Worm (Caenorhabditis elegans) whole organism, L4/young adult: ENCODE measurements around the gene C07H6.9.

ENCODE experiments used
- W03F9.2 ChIP-seq: fragments of 150-350 bp; optimal IDR thresholded peaks from 2 replicates; lab custom pipeline; 2014; ENCODE audit warnings: missing biosample characterization, missing genetic modification characterization
- dao-5 ChIP-seq: sonication (generic microtip); optimal IDR thresholded peaks from 2 replicates; lab custom pipeline; 2016; ENCODE audit warnings: missing genotype, missing genetic modification characterization, moderate library complexity, missing compliant biosample characterization
- him-1 ChIP-seq: sonication (generic microtip); optimal IDR thresholded peaks from 2 replicates; lab custom pipeline; 2016; ENCODE audit warnings: missing genotype, missing genetic modification reagents, missing genetic modification characterization, missing compliant biosample characterization

The C07H6.9 gene

ce11 chrIII:7520672-7521071 lies 21.4 kb upstream of the C07H6.9 start, which contains the start of the genes cux-7 and C07H6.2:
Gene cux-7, minus strand, starts transcription at chrIII:7520845.
Gene C07H6.2, plus strand, starts transcription at chrIII:7521009.
- TF ChIP-seq dao-5 (tag; lab: Kevin White, UChicago) (peak; percentile 24), W03F9.2 (tag; lab: Kevin White, UChicago) (no peak), him-1 (peak; percentile 93)

- no peak for TF ChIP-seq dao-5 (tag; lab: Kevin White, UChicago)
- no peak for TF ChIP-seq him-1
- no peak for TF ChIP-seq W03F9.2 (tag; lab: Kevin White, UChicago)
These were observed 19.2 kb upstream of the C07H6.9 start, which contains the start of gene clk-2 for ce11 chrIII:7518424-7518823. Gene clk-2, minus strand, starts transcription at chrIII:7518524.

ce11 chrIII:7508128-7508635 lies 8.9 kb upstream of the C07H6.9 start, which contains the start of gene cls-1:
Gene cls-1, plus strand, starts transcription at chrIII:7508178.
- TF ChIP-seq dao-5 (tag; lab: Kevin White, UChicago) (no peak), W03F9.2 (tag; lab: Kevin White, UChicago) (no peak)

ce11 chrIII:7506983-7507382 lies 7.7 kb upstream of the C07H6.9 start:
- TF ChIP-seq dao-5 (tag; lab: Kevin White, UChicago) (no peak), W03F9.2 (tag; lab: Kevin White, UChicago) (no peak), him-1 (no peak)

ce11 chrIII:7498346-7498745 lies 925 bp downstream of the C07H6.9 start:
- TF ChIP-seq dao-5 (tag; lab: Kevin White, UChicago) = no peak
- TF ChIP-seq W03F9.2 (tag; lab: Kevin White, UChicago) = peak; percentile 86

- TF ChIP-seq him-1 = no peak
- no peak for TF ChIP-seq dao-5 (tag; lab: Kevin White, UChicago)
- no peak for TF ChIP-seq W03F9.2 (tag; lab: Kevin White, UChicago)
These were observed 1.4 kb downstream of the C07H6.9 start, which contains the start of gene cgh-1 for ce11 chrIII:7497782-7498266. Gene cgh-1, minus strand, starts transcription at chrIII:7497832.

ce11 chrIII:7495616-7496146 lies 3.6 kb downstream of the C07H6.9 start:
- TF ChIP-seq W03F9.2 (tag; lab: Kevin White, UChicago) (no peak), him-1 (no peak), dao-5 (tag; lab: Kevin White, UChicago) (peak; percentile 30)

- no peak for TF ChIP-seq W03F9.2 (tag; lab: Kevin White, UChicago)
- TF ChIP-seq dao-5 (tag; lab: Kevin White, UChicago) = no peak
- no peak for TF ChIP-seq him-1
These were observed 4.4 kb downstream of the C07H6.9 start for ce11 chrIII:7494850-7495314.

- TF ChIP-seq dao-5 (tag; lab: Kevin White, UChicago) = no peak
- TF ChIP-seq W03F9.2 (tag; lab: Kevin White, UChicago) = no peak
These were observed 7.3 kb downstream of the C07H6.9 start for ce11 chrIII:7491931-7492330.

ce11 chrIII:7490061-7490460 lies 9.2 kb downstream of the C07H6.9 start:
- TF ChIP-seq him-1 (no peak), W03F9.2 (tag; lab: Kevin White, UChicago) (no peak)

ce11 chrIII:7489055-7489534 lies 10.2 kb downstream of the C07H6.9 start, which contains the start of gene mup-4:
Gene mup-4, minus strand, starts transcription at chrIII:7489105.
- no peak for TF ChIP-seq W03F9.2 (tag; lab: Kevin White, UChicago)
- no peak for TF ChIP-seq dao-5 (tag; lab: Kevin White, UChicago)
- no peak for TF ChIP-seq him-1

ce11 chrIII:7488303-7488702 lies 11.0 kb downstream of the C07H6.9 start:
- no peak for TF ChIP-seq dao-5 (tag; lab: Kevin White, UChicago)

ce11 chrIII:7484765-7485164 lies 14.5 kb downstream of the C07H6.9 start:
- TF ChIP-seq dao-5 (tag; lab: Kevin White, UChicago) (no peak), W03F9.2 (tag; lab: Kevin White, UChicago) (no peak), him-1 (no peak)

- TF ChIP-seq W03F9.2 (tag; lab: Kevin White, UChicago) (no peak), dao-5 (tag; lab: Kevin White, UChicago) (no peak), him-1 (no peak)
These were observed 20.3 kb downstream of the C07H6.9 start for ce11 chrIII:7478932-7479331.
